Fruit fly (Drosophila melanogaster): ENCODE measurements around the gene Uba2.

- no peak for TF ChIP-seq Rel (GFP tag; optimal IDR thresholded peaks at IDR 0.05)
- TF ChIP-seq Rel (tag; optimal IDR thresholded peaks at IDR 0.05), result no peak
- no peak for TF ChIP-seq fru (GFP tag; optimal IDR thresholded peaks at IDR 0.05)
- no peak for TF ChIP-seq h (GFP tag; optimal IDR thresholded peaks at IDR 0.05)
- TF ChIP-seq Hr83 (GFP tag; optimal IDR thresholded peaks at IDR 0.05; ENCODE audit: poor library complexity, severe bottlenecking), result no peak
- no peak for TF ChIP-seq Mio (GFP tag; optimal IDR thresholded peaks at IDR 0.05)
- TF ChIP-seq jim (GFP tag; optimal IDR thresholded peaks at IDR 0.05), result no peak
- no peak for TF ChIP-seq OdsH (GFP tag; optimal IDR thresholded peaks at IDR 0.05)
- no peak for TF ChIP-seq N (GFP tag; optimal IDR thresholded peaks at IDR 0.05)
- TF ChIP-seq br (GFP tag; optimal IDR thresholded peaks at IDR 0.05), result no peak
- no peak for TF ChIP-seq Abd-B (GFP tag; optimal IDR thresholded peaks at IDR 0.05)
- TF ChIP-seq pan (optimal IDR thresholded peaks at IDR 0.05), result no peak
- TF ChIP-seq Hnf4 (GFP tag; optimal IDR thresholded peaks at IDR 0.05), result no peak
- TF ChIP-seq psq (GFP tag; optimal IDR thresholded peaks at IDR 0.05), result no peak
These were observed 18.7 kb downstream of the Uba2 start, which contains the start of gene fan for dm6 chr3L:8108886-8109285.

Measured in whole organism, wandering third instar larva.